Worm (Caenorhabditis elegans) whole organism, early embryonic: Measurements from ENCODE around the gene dop-2.

Experiments used
- F13C5.2 ChIP-seq: sonication (generic microtip); optimal IDR thresholded peaks from 2 replicates; lab custom pipeline; 2017; ENCODE audit warnings: mild to moderate bottlenecking, missing genetic modification characterization, inconsistent platforms, missing compliant biosample characterization
- aly-1 ChIP-seq: sonication (generic microtip); optimal IDR thresholded peaks from 2 replicates; lab custom pipeline; 2016; ENCODE audit warnings: missing genetic modification characterization, missing compliant biosample characterization
- ama-1 ChIP-seq: fragments of 150-350 bp; optimal IDR thresholded peaks from 2 replicates; lab custom pipeline; 2014
- ceh-13 ChIP-seq: fragments of 200-800 bp; sonication (Bioruptor generic); optimal IDR thresholded peaks from 2 replicates; lab custom pipeline; 2018; ENCODE audit warnings: mild to moderate bottlenecking, missing genetic modification characterization, missing compliant biosample characterization
- ceh-36 ChIP-seq: sonication (generic microtip); optimal IDR thresholded peaks from 2 replicates; lab custom pipeline; 2016; ENCODE audit warnings: missing genetic modification characterization, inconsistent platforms, missing compliant biosample characterization
- ets-7 ChIP-seq: sonication (generic microtip); optimal IDR thresholded peaks from 2 replicates; lab custom pipeline; 2016; ENCODE audit warnings: missing genotype, missing genetic modification characterization, missing compliant biosample characterization
- flt-1 ChIP-seq: fragments of 200-800 bp; sonication (Bioruptor generic); IDR thresholded peaks from 2 replicates; pipeline ENCODE4 v1.3.6; 2022; ENCODE audit warnings: missing genetic modification characterization, missing compliant biosample characterization
- hmbx-1 ChIP-seq: sonication (generic microtip); optimal IDR thresholded peaks from 2 replicates; lab custom pipeline; 2016; ENCODE audit warnings: mild to moderate bottlenecking, missing genetic modification characterization, missing compliant biosample characterization
- pes-1 ChIP-seq: fragments of 200-800 bp; sonication (Bioruptor generic); IDR thresholded peaks from 2 replicates; pipeline ENCODE4 v1.3.6; 2022; ENCODE audit warnings: missing genetic modification reagents, missing genetic modification characterization, missing compliant biosample characterization
- scrt-1 ChIP-seq: fragments of 200-800 bp; sonication (Bioruptor generic); IDR thresholded peaks from 2 replicates; pipeline ENCODE4 v1.3.6; 2022; ENCODE audit warnings: missing genetic modification characterization, missing compliant biosample characterization
- sea-1 ChIP-seq: fragments of 200-800 bp; sonication (Bioruptor generic); conservative IDR thresholded peaks from 2 replicates; pipeline ENCODE4 v1.3.6; 2022; ENCODE audit warnings: missing genetic modification characterization, missing compliant biosample characterization
- tbx-11 ChIP-seq: fragments of 200-800 bp; sonication (Bioruptor generic); IDR thresholded peaks from 2 replicates; pipeline ENCODE4 v1.3.6; 2022; ENCODE audit warnings: missing genetic modification characterization, missing compliant biosample characterization
- tra-4 ChIP-seq: sonication (generic microtip); optimal IDR thresholded peaks from 2 replicates; lab custom pipeline; 2017; ENCODE audit warnings: missing genetic modification characterization, missing compliant biosample characterization

ce11 chrV:9583323-9583644 lies 25.1 kb upstream of the dop-2 start, which contains the start of gene K09G1.1:
- TF ChIP-seq sea-1 (GFP tag; lab: Robert Waterston, UW) (no peak), aly-1 (no peak), F13C5.2 (tag; lab: Kevin White, UChicago) (no peak), ets-7 (tag; lab: Kevin White, UChicago) (no peak), ama-1 (lab: Kevin White, UChicago) (no peak), ceh-36 (no peak), flt-1 (GFP tag; lab: Robert Waterston, UW) (no peak), tbx-11 (GFP tag; lab: Robert Waterston, UW) (no peak), pes-1 (GFP tag; lab: Robert Waterston, UW) (no peak), tra-4 (tag; lab: Kevin White, UChicago) (no peak), scrt-1 (GFP tag; lab: Robert Waterston, UW) (no peak), ceh-13 (GFP tag; lab: Kevin White, UChicago) (no peak), hmbx-1 (no peak)
